Worm (Caenorhabditis elegans) whole organism, late embryonic: Measurements from ENCODE around the gene F49C12.15.

Source experiments
- che-1 ChIP-seq: sonication (generic microtip); optimal IDR thresholded peaks from 2 replicates; lab custom pipeline; 2016; ENCODE audit warnings: mild to moderate bottlenecking, missing genetic modification characterization, missing compliant biosample characterization
- elt-2 ChIP-seq: sonication (generic microtip); optimal IDR thresholded peaks from 2 replicates; lab custom pipeline; 2016; ENCODE audit warnings: missing genetic modification reagents, missing genetic modification characterization, missing compliant biosample characterization
- gmeb-2 ChIP-seq: sonication (generic microtip); optimal IDR thresholded peaks from 2 replicates; lab custom pipeline; 2016; ENCODE audit warnings: missing genetic modification characterization, inconsistent platforms, missing compliant biosample characterization
- nhr-11 ChIP-seq: fragments of 150-350 bp; optimal IDR thresholded peaks from 2 replicates; lab custom pipeline; 2014; ENCODE audit warnings: missing biosample characterization, missing genetic modification characterization
- sox-4 ChIP-seq: sonication (generic microtip); optimal IDR thresholded peaks from 2 replicates; lab custom pipeline; 2017; ENCODE audit warnings: mild to moderate bottlenecking, missing genetic modification characterization, inconsistent platforms, missing compliant biosample characterization
- ztf-16 ChIP-seq: sonication (generic microtip); optimal IDR thresholded peaks from 2 replicates; lab custom pipeline; 2017; ENCODE audit warnings: missing genetic modification characterization, missing compliant biosample characterization

ce11 chrIV:9316068-9316681 is 8.1 kb upstream of the F49C12.15 start, which contains the start of the genes F49C12.9 and rpn-7:
- TF ChIP-seq gmeb-2 (tag; lab: Kevin White, UChicago) = no peak
- peak; percentile 82 for TF ChIP-seq elt-2 (tag; lab: Kevin White, UChicago)
- TF ChIP-seq ztf-16 = peak; percentile 49
- no peak for TF ChIP-seq nhr-11 (tag; lab: Kevin White, UChicago)
- peak; percentile 43 for TF ChIP-seq che-1
- no peak for TF ChIP-seq sox-4
